Worm (Caenorhabditis elegans) whole organism, midembryonic: Measurements from ENCODE around the gene bath-5.

Source experiments
- flt-1 ChIP-seq: fragments of 200-800 bp; sonication (Bioruptor generic); IDR thresholded peaks from 2 replicates; pipeline ENCODE4 v1.3.6; 2022; ENCODE audit warnings: missing genetic modification characterization, missing compliant biosample characterization
- med-1 ChIP-seq: sonication (generic microtip); optimal IDR thresholded peaks from 2 replicates; lab custom pipeline; 2017; ENCODE audit warnings: missing genetic modification characterization, mild to moderate bottlenecking, missing compliant biosample characterization, antibody characterized with exemption, missing genetic modification reagents; ENCODE audit not compliant: insufficient read depth
- tab-1 ChIP-seq: fragments of 200-800 bp; sonication (Bioruptor generic); IDR thresholded peaks from 2 replicates; pipeline ENCODE4 v1.3.6; 2022; ENCODE audit warnings: missing genetic modification characterization, missing compliant biosample characterization

DNA sequence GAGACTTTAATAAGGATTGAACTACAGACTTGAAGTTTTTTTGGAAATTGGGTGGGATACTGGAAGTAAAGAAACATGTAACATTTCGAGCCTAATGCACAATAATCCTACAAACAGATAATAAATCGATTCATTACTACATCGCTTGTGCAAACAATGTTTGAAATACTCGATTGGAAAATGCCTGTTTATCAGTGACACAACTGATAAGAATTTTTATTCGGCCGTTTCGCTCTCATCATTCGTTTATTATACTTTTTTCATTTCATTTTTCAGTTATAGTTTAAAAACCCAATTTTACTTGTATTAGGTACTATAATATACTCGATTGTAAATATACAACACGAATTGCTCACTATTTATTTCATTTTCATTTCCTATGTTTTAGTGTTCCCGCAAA is 36.0 kb downstream of the bath-5 start:
- TF ChIP-seq med-1 (GFP tag; lab: Kevin White, UChicago) (no peak), tab-1 (GFP tag; lab: Robert Waterston, UW) (no peak), flt-1 (GFP tag; lab: Robert Waterston, UW) (no peak)
